Worm (Caenorhabditis elegans) whole organism, young adult: ENCODE results near the gene M03D4.4.

Source experiments
- B0019.2 ChIP-seq: fragments of 200-800 bp; sonication (Bioruptor generic); conservative IDR thresholded peaks from 2 replicates; pipeline ENCODE4 v1.3.6; 2022; ENCODE audit warnings: missing genetic modification reagents, missing genetic modification characterization, missing compliant biosample characterization
- C06A6.2 ChIP-seq: fragments of 200-800 bp; sonication (Bioruptor generic); conservative IDR thresholded peaks from 2 replicates; pipeline ENCODE4 v1.3.6; 2022; ENCODE audit warnings: missing genetic modification characterization, missing compliant biosample characterization
- C17E4.6 ChIP-seq: fragments of 200-800 bp; sonication (Bioruptor generic); IDR thresholded peaks from 2 replicates; pipeline ENCODE4 v1.3.6; 2022; ENCODE audit warnings: missing genetic modification reagents, missing genetic modification characterization, missing compliant biosample characterization
- F33H1.4 ChIP-seq: fragments of 200-800 bp; sonication (Bioruptor generic); IDR thresholded peaks from 2 replicates; pipeline ENCODE4 v1.3.6; 2022; ENCODE audit warnings: missing genetic modification reagents, missing genetic modification characterization, missing compliant biosample characterization
- F39B2.1 ChIP-seq: fragments of 200-800 bp; sonication (Bioruptor generic); IDR thresholded peaks from 2 replicates; pipeline ENCODE4 v1.3.6; 2022; ENCODE audit warnings: missing genetic modification reagents, missing genetic modification characterization, missing compliant biosample characterization
- F52B5.7 ChIP-seq: sonication (generic microtip); optimal IDR thresholded peaks from 2 replicates; lab custom pipeline; 2016; ENCODE audit warnings: mild to moderate bottlenecking, missing genetic modification characterization, missing compliant biosample characterization
- F55B11.4 ChIP-seq: sonication (generic microtip); optimal IDR thresholded peaks from 2 replicates; lab custom pipeline; 2016; ENCODE audit warnings: missing compliant biosample characterization, missing genetic modification characterization, borderline replicate concordance; ENCODE audit not compliant: insufficient read depth
- K12H6.12 ChIP-seq: fragments of 200-800 bp; sonication (Bioruptor generic); optimal IDR thresholded peaks from 2 replicates; lab custom pipeline; 2018; ENCODE audit warnings: mild to moderate bottlenecking, missing genetic modification characterization, missing compliant biosample characterization
- ama-1 ChIP-seq, 3 experiments: fragments of 150-350 bp in 1 of 3; sonication (generic microtip) in 2 of 3; optimal IDR thresholded peaks; 2 replicates each; lab custom pipeline; 2014 to 2018; ENCODE audit warnings: missing biosample characterization in 2 of 3, missing genetic modification characterization in 2 of 3, missing genetic modification reagents in 2 of 3
- attf-5 ChIP-seq: fragments of 200-800 bp; sonication (Bioruptor generic); optimal IDR thresholded peaks from 2 replicates; lab custom pipeline; 2018; ENCODE audit warnings: mild to moderate bottlenecking, missing genetic modification characterization, missing compliant biosample characterization
- cebp-1 ChIP-seq, 2 experiments: fragments of 200-800 bp in 1 of 2; sonication (Bioruptor generic) in 1 of 2; sonication (generic microtip) in 1 of 2; IDR thresholded peaks in 1 of 2; optimal IDR thresholded peaks in 1 of 2; 2 replicates each; pipeline versions ENCODE4 v1.3.6 to Lab custom; 2017 to 2022; ENCODE audit warnings: missing compliant biosample characterization in 2 of 2, missing genetic modification characterization in 2 of 2, mild to moderate bottlenecking in 1 of 2, missing genetic modification reagents in 1 of 2, moderate library complexity in 1 of 2
- ceh-27 ChIP-seq: fragments of 200-800 bp; sonication (Bioruptor generic); optimal IDR thresholded peaks from 2 replicates; lab custom pipeline; 2018; ENCODE audit warnings: mild to moderate bottlenecking, missing genetic modification characterization, moderate library complexity, missing compliant biosample characterization
- ceh-79 ChIP-seq: sonication (generic microtip); optimal IDR thresholded peaks from 2 replicates; lab custom pipeline; 2017; ENCODE audit warnings: mild to moderate bottlenecking, missing genetic modification characterization, missing compliant biosample characterization
- dox-1 ChIP-seq: fragments of 200-800 bp; sonication (Bioruptor generic); IDR thresholded peaks from 2 replicates; pipeline ENCODE4 v1.3.6; 2022; ENCODE audit warnings: missing genetic modification reagents, missing genetic modification characterization, missing compliant biosample characterization
- dpff-1 ChIP-seq: sonication (generic microtip); optimal IDR thresholded peaks from 2 replicates; lab custom pipeline; 2017; ENCODE audit warnings: mild to moderate bottlenecking, missing genetic modification characterization, missing compliant biosample characterization
- dpl-1 ChIP-seq: fragments of 150-350 bp; optimal IDR thresholded peaks from 2 replicates; lab custom pipeline; 2014; ENCODE audit warnings: missing biosample characterization, missing genetic modification reagents, missing genetic modification characterization
- ekl-4 ChIP-seq: fragments of 200-800 bp; sonication (Bioruptor generic); IDR thresholded peaks from 2 replicates; pipeline ENCODE4 v1.3.6; 2022; ENCODE audit warnings: missing genetic modification reagents, missing genetic modification characterization, missing compliant biosample characterization
- fkh-3 ChIP-seq: sonication (generic microtip); optimal IDR thresholded peaks from 2 replicates; lab custom pipeline; 2016; ENCODE audit warnings: mild to moderate bottlenecking, missing genetic modification characterization, missing compliant biosample characterization
- hmg-1.2 ChIP-seq: fragments of 200-800 bp; sonication (Bioruptor generic); IDR thresholded peaks from 2 replicates; pipeline ENCODE4 v1.3.6; 2022; ENCODE audit warnings: missing genetic modification reagents, missing genetic modification characterization, missing compliant biosample characterization
- lag-1 ChIP-seq: fragments of 200-800 bp; sonication (Bioruptor generic); IDR thresholded peaks from 2 replicates; pipeline ENCODE4 v1.3.6; 2022; ENCODE audit warnings: missing genetic modification reagents, missing genetic modification characterization, missing compliant biosample characterization
- lin-40 ChIP-seq: sonication (generic microtip); optimal IDR thresholded peaks from 2 replicates; lab custom pipeline; 2016; ENCODE audit warnings: missing genetic modification characterization, mild to moderate bottlenecking, missing compliant biosample characterization, missing genotype, missing genetic modification reagents
- madf-8 ChIP-seq: fragments of 200-800 bp; sonication (Bioruptor generic); conservative IDR thresholded peaks from 2 replicates; pipeline ENCODE4 v1.3.6; 2022; ENCODE audit warnings: missing genetic modification reagents, missing genetic modification characterization, missing compliant biosample characterization
- mel-28 ChIP-seq: sonication (generic microtip); optimal IDR thresholded peaks from 2 replicates; lab custom pipeline; 2016; ENCODE audit warnings: borderline replicate concordance, mild to moderate bottlenecking, missing genetic modification characterization, missing compliant biosample characterization
- mes-4 ChIP-seq: sonication (generic microtip); optimal IDR thresholded peaks from 2 replicates; lab custom pipeline; 2016; ENCODE audit warnings: missing genotype, missing genetic modification characterization, missing compliant biosample characterization
- nfya-1 ChIP-seq: sonication (generic microtip); optimal IDR thresholded peaks from 2 replicates; lab custom pipeline; 2017; ENCODE audit warnings: antibody characterized with exemption, missing compliant biosample characterization, missing genetic modification characterization, borderline replicate concordance; ENCODE audit not compliant: insufficient read depth
- nhr-90 ChIP-seq: sonication (generic microtip); optimal IDR thresholded peaks from 2 replicates; lab custom pipeline; 2016; ENCODE audit warnings: missing genotype, mild to moderate bottlenecking, missing genetic modification characterization, missing compliant biosample characterization
- rec-8 ChIP-seq, 2 experiments: sonication (generic microtip); optimal IDR thresholded peaks; 2 replicates each; lab custom pipeline; 2016; ENCODE audit warnings: mild to moderate bottlenecking in 2 of 2, missing genetic modification characterization in 2 of 2, missing genetic modification reagents in 2 of 2, missing genotype in 2 of 2, missing biosample characterization in 1 of 2, missing compliant biosample characterization in 1 of 2, moderate library complexity in 1 of 2
- snpc-1.3 ChIP-seq: sonication (generic microtip); optimal IDR thresholded peaks from 2 replicates; lab custom pipeline; 2017; ENCODE audit warnings: missing genetic modification characterization, mild to moderate bottlenecking, missing compliant biosample characterization, antibody characterized with exemption, moderate library complexity, missing genotype, missing genetic modification reagents; ENCODE audit not compliant: insufficient read depth
- tbp1 ChIP-seq: fragments of 200-800 bp; sonication (Bioruptor generic); optimal IDR thresholded peaks from 2 replicates; lab custom pipeline; 2018; ENCODE audit warnings: mild to moderate bottlenecking, missing genetic modification characterization, missing compliant biosample characterization
- tbx-9 ChIP-seq: sonication (generic microtip); optimal IDR thresholded peaks from 2 replicates; lab custom pipeline; 2016; ENCODE audit warnings: borderline replicate concordance, missing genetic modification characterization, inconsistent platforms, missing compliant biosample characterization
- unc-62 ChIP-seq: fragments of 150-350 bp; optimal IDR thresholded peaks from 2 replicates; lab custom pipeline; 2014; ENCODE audit warnings: missing biosample characterization, missing genetic modification reagents, missing genetic modification characterization
- xnd-1 ChIP-seq: sonication (generic microtip); optimal IDR thresholded peaks from 2 replicates; lab custom pipeline; 2016; ENCODE audit warnings: missing genotype, missing genetic modification reagents, missing genetic modification characterization, missing compliant biosample characterization
- zfh-2 ChIP-seq: fragments of 200-800 bp; sonication (Bioruptor generic); conservative IDR thresholded peaks from 2 replicates; pipeline ENCODE4 v1.3.6; 2022; ENCODE audit warnings: missing genetic modification reagents, missing genetic modification characterization, missing compliant biosample characterization
- ztf-3 ChIP-seq: fragments of 200-800 bp; sonication (Bioruptor generic); optimal IDR thresholded peaks from 2 replicates; lab custom pipeline; 2018; ENCODE audit warnings: mild to moderate bottlenecking, missing genetic modification characterization, missing compliant biosample characterization

M03D4.4 gene

DNA sequence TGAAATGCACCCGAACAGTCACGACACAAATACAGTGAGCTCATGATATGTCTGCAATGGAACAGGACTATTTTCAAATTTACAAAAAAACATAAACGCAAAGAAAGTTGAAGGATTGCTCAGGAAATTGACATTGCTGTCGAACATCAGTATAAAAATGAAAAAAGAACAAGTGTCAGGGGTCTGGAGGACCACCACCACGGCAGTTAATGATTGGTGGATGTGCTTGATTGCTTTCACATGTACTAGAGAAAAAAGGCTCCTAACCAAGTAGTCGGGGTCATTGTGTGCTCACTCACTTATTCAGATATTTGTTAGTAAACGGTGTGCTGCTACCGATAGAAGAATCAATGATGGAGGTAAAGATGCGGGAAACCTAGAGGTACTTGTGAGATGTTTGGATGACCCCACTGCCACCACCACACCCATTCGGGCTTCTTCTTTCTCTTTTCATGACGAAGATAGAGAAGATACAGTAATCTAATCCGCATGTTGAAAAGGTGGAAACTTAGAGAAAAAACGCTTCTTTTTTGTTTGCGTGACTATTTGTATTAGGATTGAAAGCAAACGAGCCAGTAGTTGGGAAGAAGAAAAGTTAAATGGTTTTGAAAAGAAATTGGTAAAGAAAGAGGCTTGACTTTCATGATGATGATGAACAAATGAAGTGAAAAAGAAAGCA, at the start of gene M03D4.4:
TSS of gene M03D4.4 (minus strand) at position 51 of the 679 bp plus-strand sequence.
- TF ChIP-seq dpff-1 (tag; lab: Kevin White, UChicago) (no peak), K12H6.12 (tag; lab: Kevin White, UChicago) (no peak)

DNA sequence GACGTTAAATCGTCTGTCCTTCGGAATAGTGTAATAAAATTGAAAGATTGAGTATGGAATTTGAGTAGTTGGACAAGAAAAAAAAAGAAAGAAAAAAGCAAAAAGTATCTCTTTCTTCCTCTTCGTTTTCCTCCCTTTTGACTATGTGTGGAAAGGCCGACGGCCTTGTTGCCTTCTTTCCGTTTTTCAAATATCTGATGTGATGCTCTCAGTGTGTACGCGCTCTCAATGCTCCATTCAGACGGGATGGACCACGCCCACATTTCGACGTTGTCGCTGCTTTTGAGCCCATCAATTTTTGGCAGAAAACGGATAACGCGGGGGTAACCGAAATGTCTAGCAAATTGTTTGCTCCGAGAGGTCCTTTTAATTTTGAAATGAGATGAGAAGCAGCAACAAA, 45.9 kb upstream of the M03D4.4 start:
- no peak for TF ChIP-seq C06A6.2 (GFP tag; lab: Robert Waterston, UW)
- TF ChIP-seq F52B5.7 (tag; lab: Kevin White, UChicago): no peak
- no peak for TF ChIP-seq madf-8
- TF ChIP-seq lag-1 (GFP tag; lab: Robert Waterston, UW): no peak
- TF ChIP-seq xnd-1 (tag; lab: Kevin White, UChicago): no peak
- TF ChIP-seq snpc-1.3 (tag; lab: Kevin White, UChicago): no peak
- TF ChIP-seq nfya-1 (tag; lab: Kevin White, UChicago): no peak
- TF ChIP-seq hmg-1.2: no peak
- TF ChIP-seq dpl-1 (GFP tag; lab: Kevin White, UChicago): no peak
- TF ChIP-seq zfh-2 (GFP tag; lab: Robert Waterston, UW): no peak
- TF ChIP-seq mes-4 (tag; lab: Kevin White, UChicago): no peak
- no peak for TF ChIP-seq cebp-1 (GFP tag; IDR thresholded peaks at IDR 0.05; lab: Robert Waterston, UW)
- TF ChIP-seq cebp-1 (tag; optimal IDR thresholded peaks at IDR 0.05; lab: Kevin White, UChicago): no peak
- TF ChIP-seq ceh-79 (tag; lab: Kevin White, UChicago): no peak
- no peak for TF ChIP-seq C17E4.6 (GFP tag; lab: Robert Waterston, UW)

DNA sequence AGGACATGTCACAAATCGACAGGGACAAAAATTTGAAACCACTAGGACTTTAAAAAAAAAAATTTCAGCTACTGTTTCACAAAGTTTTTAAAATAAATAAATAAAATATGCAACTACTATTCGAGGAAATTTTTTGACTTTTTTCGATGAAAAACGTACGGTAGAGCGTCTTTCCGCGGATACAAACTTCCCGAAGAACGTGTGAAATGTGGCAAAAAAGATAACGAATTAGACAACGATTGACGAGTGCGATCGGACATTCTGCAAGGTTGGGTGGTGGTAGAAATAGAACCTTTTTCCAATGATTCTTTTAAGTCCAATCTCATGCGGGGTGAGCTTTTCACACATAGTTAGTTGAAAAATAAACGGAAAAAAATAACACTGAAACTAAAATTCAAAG, 38.7 kb upstream of the M03D4.4 start:
- TF ChIP-seq dox-1 (GFP tag; lab: Robert Waterston, UW) (no peak), lin-40 (tag; lab: Kevin White, UChicago) (no peak), C17E4.6 (GFP tag; lab: Robert Waterston, UW) (no peak), B0019.2 (GFP tag; lab: Robert Waterston, UW) (no peak), nhr-90 (tag; lab: Kevin White, UChicago) (no peak), C06A6.2 (GFP tag; lab: Robert Waterston, UW) (no peak), ztf-3 (no peak), rec-8 (tag; optimal IDR thresholded peaks at IDR 0.05; lab: Kevin White, UChicago) (no peak), F39B2.1 (GFP tag; lab: Robert Waterston, UW) (no peak), fkh-3 (no peak), tbp1 (GFP tag; lab: Kevin White, UChicago) (no peak), F55B11.4 (tag; lab: Kevin White, UChicago) (no peak), tbx-9 (no peak), unc-62 (GFP tag; lab: Kevin White, UChicago) (no peak), ceh-27 (no peak), attf-5 (no peak), mel-28 (tag; lab: Kevin White, UChicago) (no peak), ama-1 (optimal IDR thresholded peaks at IDR 0.05; lab: Kevin White, UChicago) (no peak), ama-1 (GFP tag; optimal IDR thresholded peaks at IDR 0.05; lab: Kevin White, UChicago) (no peak)

DNA sequence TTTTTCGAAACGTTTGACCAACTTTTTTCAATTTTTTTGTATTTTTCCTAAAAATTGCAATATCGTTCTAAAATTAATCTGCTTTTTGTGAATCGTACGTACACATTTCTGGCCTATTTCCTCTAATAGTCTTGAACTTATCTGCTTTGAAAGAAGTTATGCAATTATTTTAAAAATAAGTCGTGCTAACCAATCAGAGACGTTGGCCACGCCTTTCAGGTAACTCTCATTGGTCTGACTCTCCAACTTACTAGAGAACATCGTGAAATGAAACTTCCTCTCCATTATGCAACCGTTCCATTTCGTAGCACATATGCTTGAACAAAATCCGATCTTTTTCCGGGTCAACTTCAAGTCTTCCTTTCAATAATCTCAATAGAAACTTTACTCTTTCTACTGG, 32.5 kb upstream of the M03D4.4 start:
- TF ChIP-seq F33H1.4 (GFP tag; lab: Robert Waterston, UW) (no peak), ekl-4 (no peak)
